Fruit fly (Drosophila melanogaster) whole organism, embryonic: ENCODE data around the gene hob.

Experiments used
- Antp ChIP-seq: fragments of 200-800 bp; sonication (Bioruptor generic); optimal IDR thresholded peaks from 3 replicates; lab custom pipeline; 2016; ENCODE audit warnings: missing biosample characterization, missing genetic modification characterization
- Bgb ChIP-seq: fragments of 200-800 bp; sonication (Bioruptor generic); IDR thresholded peaks from 2 replicates; pipeline ENCODE4 v1.3.6; 2022; ENCODE audit warnings: missing biosample characterization, missing genetic modification characterization; ENCODE audit not compliant: partially characterized antibody
- CG14860 ChIP-seq: fragments of 200-800 bp; sonication (Bioruptor generic); IDR thresholded peaks from 3 replicates; pipeline ENCODE4 v1.3.6; 2022; ENCODE audit warnings: missing biosample characterization, missing genetic modification characterization; ENCODE audit not compliant: partially characterized antibody
- CG1603 ChIP-seq: fragments of 200-800 bp; sonication (Bioruptor generic); optimal IDR thresholded peaks from 2 replicates; lab custom pipeline; 2019; ENCODE audit warnings: missing biosample characterization, mild to moderate bottlenecking, missing genetic modification characterization, moderate library complexity
- CG1647 ChIP-seq: fragments of 200-800 bp; sonication (Bioruptor generic); optimal IDR thresholded peaks from 3 replicates; lab custom pipeline; 2016; ENCODE audit warnings: missing biosample characterization, missing genetic modification characterization
- CG17802 ChIP-seq: fragments of 200-800 bp; sonication (Bioruptor generic); optimal IDR thresholded peaks from 2 replicates; lab custom pipeline; 2018; ENCODE audit warnings: missing biosample characterization, mild to moderate bottlenecking, missing genetic modification characterization, moderate library complexity
- CG18764 ChIP-seq: fragments of 200-800 bp; sonication (Bioruptor generic); optimal IDR thresholded peaks from 3 replicates; lab custom pipeline; 2016; ENCODE audit warnings: missing biosample characterization, missing genetic modification characterization
- CG2199 ChIP-seq: fragments of 200-800 bp; sonication (Bioruptor generic); IDR thresholded peaks from 3 replicates; pipeline ENCODE4 v1.3.6; 2022; ENCODE audit warnings: missing biosample characterization, missing genetic modification characterization
- CG34224 ChIP-seq: fragments of 200-800 bp; sonication (Bioruptor generic); IDR thresholded peaks from 3 replicates; pipeline ENCODE4 v1.3.6; 2022; ENCODE audit warnings: missing biosample characterization, missing genetic modification characterization; ENCODE audit not compliant: partially characterized antibody
- CG34422 ChIP-seq: fragments of 200-800 bp; sonication (Bioruptor generic); IDR thresholded peaks from 3 replicates; pipeline ENCODE4 v1.3.6; 2022; ENCODE audit warnings: missing biosample characterization, missing genetic modification characterization
- CG4820 ChIP-seq: fragments of 200-800 bp; sonication (Bioruptor generic); optimal IDR thresholded peaks from 3 replicates; lab custom pipeline; 2016; ENCODE audit warnings: missing biosample characterization, missing genetic modification characterization
- CG6689 ChIP-seq: fragments of 200-800 bp; sonication (Bioruptor generic); IDR thresholded peaks from 2 replicates; pipeline ENCODE4 v1.3.6; 2022; ENCODE audit warnings: missing biosample characterization, missing genetic modification characterization
- CG7556 ChIP-seq: fragments of 200-800 bp; sonication (Bioruptor generic); optimal IDR thresholded peaks from 2 replicates; lab custom pipeline; 2017; ENCODE audit warnings: missing biosample characterization, mild to moderate bottlenecking, missing genetic modification characterization
- CG7987 ChIP-seq: fragments of 200-800 bp; sonication (Bioruptor generic); optimal IDR thresholded peaks from 2 replicates; lab custom pipeline; 2018; ENCODE audit warnings: missing biosample characterization, mild to moderate bottlenecking, missing genetic modification characterization, moderate library complexity
- CG8944 ChIP-seq: fragments of 200-800 bp; sonication (Bioruptor generic); optimal IDR thresholded peaks from 3 replicates; lab custom pipeline; 2016; ENCODE audit warnings: missing biosample characterization, missing genetic modification characterization
- CG9797 ChIP-seq: fragments of 200-800 bp; sonication (Bioruptor generic); optimal IDR thresholded peaks from 3 replicates; lab custom pipeline; 2018; ENCODE audit warnings: missing biosample characterization, mild to moderate bottlenecking, missing genetic modification characterization
- Dip2 ChIP-seq: fragments of 200-800 bp; sonication (Bioruptor generic); IDR thresholded peaks from 2 replicates; pipeline ENCODE4 v1.3.6; 2022; ENCODE audit warnings: missing biosample characterization, missing genetic modification characterization
- Fer2 ChIP-seq: fragments of 200-800 bp; sonication (Bioruptor generic); optimal IDR thresholded peaks from 2 replicates; lab custom pipeline; 2018; ENCODE audit warnings: missing biosample characterization, mild to moderate bottlenecking, missing genetic modification characterization, moderate library complexity
- Gug ChIP-seq: fragments of 200-800 bp; sonication (Bioruptor generic); IDR thresholded peaks from 4 replicates; pipeline ENCODE4 v1.3.6; 2022; ENCODE audit warnings: missing biosample characterization, missing genetic modification characterization
- HLH3B ChIP-seq: fragments of 200-800 bp; sonication (Bioruptor generic); IDR thresholded peaks from 2 replicates; pipeline ENCODE4 v1.3.6; 2022; ENCODE audit warnings: missing biosample characterization, missing genetic modification characterization
- HLH4C ChIP-seq: fragments of 200-800 bp; sonication (Bioruptor generic); IDR thresholded peaks from 3 replicates; pipeline ENCODE4 v1.3.6; 2022; ENCODE audit warnings: missing biosample characterization, missing genetic modification characterization; ENCODE audit not compliant: partially characterized antibody
- Hr51 ChIP-seq, 2 experiments: fragments of 200-800 bp; sonication (Bioruptor generic); optimal IDR thresholded peaks; 2 replicates in 1 of 2; 3 replicates in 1 of 2; lab custom pipeline; 2016 to 2018; ENCODE audit warnings: missing biosample characterization in 2 of 2, missing genetic modification characterization in 2 of 2, mild to moderate bottlenecking in 1 of 2, moderate library complexity in 1 of 2
- Hsf ChIP-seq: fragments of 200-800 bp; sonication (Bioruptor generic); optimal IDR thresholded peaks from 3 replicates; lab custom pipeline; 2016; ENCODE audit warnings: missing biosample characterization, missing genetic modification characterization
- Mad ChIP-seq: fragments of 200-800 bp; sonication (Bioruptor generic); optimal IDR thresholded peaks from 2 replicates; lab custom pipeline; 2016; ENCODE audit warnings: missing biosample characterization, missing genetic modification characterization
- Max ChIP-seq: fragments of 200-800 bp; sonication (Bioruptor generic); optimal IDR thresholded peaks from 2 replicates; lab custom pipeline; 2016; ENCODE audit warnings: missing biosample characterization, mild to moderate bottlenecking, missing genetic modification characterization
- Med ChIP-seq: fragments of 200-800 bp; sonication (Bioruptor generic); peaks from one replicate; lab custom pipeline; 2016; ENCODE audit warnings: missing biosample characterization, missing genetic modification characterization, mild to moderate bottlenecking, inconsistent platforms, moderate library complexity
- Meics ChIP-seq: fragments of 200-800 bp; sonication (Bioruptor generic); optimal IDR thresholded peaks from 2 replicates; lab custom pipeline; 2017; ENCODE audit warnings: missing biosample characterization, mild to moderate bottlenecking, missing genetic modification characterization
- Mes4 ChIP-seq: fragments of 200-800 bp; sonication (Bioruptor generic); optimal IDR thresholded peaks from 2 replicates; lab custom pipeline; 2016; ENCODE audit warnings: missing biosample characterization, missing genetic modification characterization
- NC2α ChIP-seq: fragments of 200-800 bp; sonication (Bioruptor generic); optimal IDR thresholded peaks from 2 replicates; lab custom pipeline; 2016; ENCODE audit warnings: missing biosample characterization, missing genetic modification characterization
- Oli ChIP-seq: fragments of 200-800 bp; sonication (Bioruptor generic); optimal IDR thresholded peaks from 2 replicates; lab custom pipeline; 2018; ENCODE audit warnings: missing biosample characterization, mild to moderate bottlenecking, missing genetic modification characterization, moderate library complexity
- Opbp ChIP-seq: fragments of 200-800 bp; sonication (Bioruptor generic); IDR thresholded peaks from 3 replicates; pipeline ENCODE4 v1.3.6; 2022; ENCODE audit warnings: missing biosample characterization, missing genetic modification characterization; ENCODE audit not compliant: partially characterized antibody
- Pdp1 ChIP-seq, 2 experiments: fragments of 200-800 bp; sonication (Bioruptor generic); optimal IDR thresholded peaks; 3 replicates each; lab custom pipeline; 2016; ENCODE audit warnings: missing biosample characterization in 2 of 2, missing genetic modification characterization in 2 of 2, mild to moderate bottlenecking in 1 of 2, moderate library complexity in 1 of 2
- Side ChIP-seq: fragments of 200-800 bp; sonication (Bioruptor generic); optimal IDR thresholded peaks from 2 replicates; lab custom pipeline; 2016; ENCODE audit warnings: missing biosample characterization, missing genetic modification characterization
- Stat92E ChIP-seq, 3 experiments: fragments of >200 bp in 2 of 3; fragments of 200-800 bp in 1 of 3; sonication (Bioruptor generic) in 1 of 3; optimal IDR thresholded peaks; 2 replicates each; lab custom pipeline; 2017 to 2019; ENCODE audit warnings: missing biosample characterization in 3 of 3, missing genetic modification characterization in 3 of 3, mild to moderate bottlenecking in 1 of 3, moderate library complexity in 1 of 3
- chm ChIP-seq: fragments of 200-800 bp; sonication (Bioruptor generic); IDR thresholded peaks from 2 replicates; pipeline ENCODE4 v1.3.6; 2022; ENCODE audit warnings: missing biosample characterization, missing genetic modification characterization
- dmrt11E ChIP-seq: fragments of 200-800 bp; sonication (Bioruptor generic); optimal IDR thresholded peaks from 3 replicates; lab custom pipeline; 2018; ENCODE audit warnings: missing biosample characterization, mild to moderate bottlenecking, missing genetic modification characterization, moderate library complexity
- dpn ChIP-seq, 2 experiments: fragments of 200-800 bp; sonication (Bioruptor generic); optimal IDR thresholded peaks; 3 replicates each; lab custom pipeline; 2016; ENCODE audit warnings: missing biosample characterization in 2 of 2, missing genetic modification characterization in 2 of 2
- esg ChIP-seq: fragments of 200-800 bp; sonication (Bioruptor generic); conservative IDR thresholded peaks from 2 replicates; pipeline ENCODE4 v1.3.6; 2022; ENCODE audit warnings: missing biosample characterization, missing genetic modification characterization
- gfzf ChIP-seq: fragments of 200-800 bp; sonication (Bioruptor generic); optimal IDR thresholded peaks from 2 replicates; lab custom pipeline; 2016; ENCODE audit warnings: missing biosample characterization, mild to moderate bottlenecking, missing genetic modification characterization, moderate library complexity
- knrl ChIP-seq: fragments of 200-800 bp; sonication (Bioruptor generic); IDR thresholded peaks from 3 replicates; pipeline ENCODE4 v1.3.6; 2022; ENCODE audit warnings: missing biosample characterization, missing genetic modification characterization; ENCODE audit not compliant: partially characterized antibody
- mam ChIP-seq: fragments of 200-800 bp; sonication (Bioruptor generic); optimal IDR thresholded peaks from 3 replicates; lab custom pipeline; 2016; ENCODE audit warnings: missing biosample characterization, missing genetic modification characterization
- nerfin-2 ChIP-seq: fragments of 200-800 bp; sonication (Bioruptor generic); IDR thresholded peaks from 2 replicates; pipeline ENCODE4 v1.3.6; 2022; ENCODE audit warnings: missing biosample characterization, missing genetic modification characterization; ENCODE audit not compliant: partially characterized antibody
- org-1 ChIP-seq: fragments of 200-800 bp; sonication (Bioruptor generic); optimal IDR thresholded peaks from 2 replicates; lab custom pipeline; 2017; ENCODE audit warnings: missing biosample characterization, missing genetic modification characterization
- pum ChIP-seq: fragments of 200-800 bp; sonication (Bioruptor generic); optimal IDR thresholded peaks from 2 replicates; lab custom pipeline; 2016; ENCODE audit warnings: missing biosample characterization, missing genetic modification characterization
- trh ChIP-seq: fragments of 200-800 bp; sonication (Bioruptor generic); optimal IDR thresholded peaks from 2 replicates; lab custom pipeline; 2016; ENCODE audit warnings: missing biosample characterization, missing genetic modification characterization
- ttk ChIP-seq: fragments of 200-800 bp; sonication (Bioruptor generic); IDR thresholded peaks from 2 replicates; pipeline ENCODE4 v2.1.2; 2022; ENCODE audit warnings: missing biosample characterization, missing genetic modification characterization
- vvl ChIP-seq: fragments of 200-800 bp; sonication (Bioruptor generic); IDR thresholded peaks from 2 replicates; pipeline ENCODE4 v1.3.6; 2022; ENCODE audit warnings: missing biosample characterization, missing genetic modification characterization
- wdn ChIP-seq: fragments of 200-800 bp; sonication (Bioruptor generic); IDR thresholded peaks from 2 replicates; pipeline ENCODE4 v1.3.6; 2022; ENCODE audit warnings: missing biosample characterization, missing genetic modification characterization

hob gene

dm6 chr3L:3239033-3239752 lies 20.5 kb upstream of the hob start, which contains the start of gene CG17746 (continued):
- no peak for TF ChIP-seq CG6689
- peak; percentile 43; the same call in 1 of the 3 replicates for TF ChIP-seq knrl (GFP tag; lab: Robert Waterston, UW)
- TF ChIP-seq Oli (tag; lab: Kevin White, UChicago), result no peak
- peak; percentile 41 for TF ChIP-seq Max
- peak; percentile 41; the same call in 1 of the 3 replicates for TF ChIP-seq CG14860 (GFP tag; lab: Robert Waterston, UW)
- TF ChIP-seq Pdp1 (GFP tag; optimal IDR thresholded peaks at IDR 0.05; lab: Kevin White, UChicago), result peak in 1 of 2 experiments; percentile 63
- no peak for TF ChIP-seq HLH3B (GFP tag; lab: Robert Waterston, UW)
- peak; percentile 59; the same call in 1 of the 3 replicates for TF ChIP-seq CG34422 (GFP tag; lab: Robert Waterston, UW)
- no peak for TF ChIP-seq org-1 (GFP tag; lab: Kevin White, UChicago)
- TF ChIP-seq Antp (GFP tag; lab: Kevin White, UChicago), result peak; percentile 34
- TF ChIP-seq wdn, result 0 out of 2 replicates have a peak, but pooled peaks have one; percentile 5
- TF ChIP-seq Mad (GFP tag; lab: Kevin White, UChicago), result peak; percentile 41
- peak; percentile 56 for TF ChIP-seq Side (GFP tag; lab: Kevin White, UChicago)
- peak; percentile 43 to 61 for TF ChIP-seq dpn (GFP tag; optimal IDR thresholded peaks at IDR 0.05; lab: Kevin White, UChicago)
- TF ChIP-seq vvl (GFP tag; lab: Robert Waterston, UW), result peak; percentile 52
- no peak for TF ChIP-seq HLH4C (GFP tag; lab: Robert Waterston, UW)
- no peak for TF ChIP-seq dmrt11E (tag; lab: Kevin White, UChicago)
- TF ChIP-seq ttk, result no peak
- peak in 1 of 2 experiments; percentile 78 for TF ChIP-seq Hr51 (GFP tag; optimal IDR thresholded peaks at IDR 0.05; lab: Kevin White, UChicago)
- TF ChIP-seq mam (GFP tag; lab: Kevin White, UChicago), result peak; percentile 76
- TF ChIP-seq nerfin-2 (GFP tag; lab: Robert Waterston, UW), result no peak
- peak; percentile 80 for TF ChIP-seq Opbp (GFP tag; lab: Robert Waterston, UW)
- TF ChIP-seq trh, result no peak
- TF ChIP-seq CG7556 (GFP tag; lab: Kevin White, UChicago), result no peak
- no peak for TF ChIP-seq esg (GFP tag; lab: Robert Waterston, UW)
- TF ChIP-seq CG34224 (GFP tag; lab: Robert Waterston, UW), result peak; percentile 59; the same call in 2 of the 3 replicates
- TF ChIP-seq Stat92E (GFP tag; optimal IDR thresholded peaks at IDR 0.05; lab: Kevin White, UChicago), result peak in 1 of 3 experiments; percentile 38
- TF ChIP-seq chm (GFP tag; lab: Robert Waterston, UW), result no peak
- TF ChIP-seq Meics (GFP tag; lab: Kevin White, UChicago), result no peak
- peak; percentile 15 for TF ChIP-seq CG1647 (GFP tag; lab: Kevin White, UChicago)
- TF ChIP-seq CG1603 (tag; lab: Kevin White, UChicago), result no peak
- no peak for TF ChIP-seq CG18764 (GFP tag; lab: Kevin White, UChicago)
- TF ChIP-seq Mes4 (GFP tag; lab: Kevin White, UChicago), result peak; percentile 5
- TF ChIP-seq CG17802, result peak; percentile 50
- peak; percentile 99 for TF ChIP-seq gfzf
- TF ChIP-seq pum (GFP tag; lab: Kevin White, UChicago), result peak; percentile 18
- peak; percentile 58 for TF ChIP-seq CG7987 (GFP tag; lab: Kevin White, UChicago)
- no peak for TF ChIP-seq NC2α (GFP tag; lab: Kevin White, UChicago)
- peak; percentile 45 for TF ChIP-seq Hsf (GFP tag; lab: Kevin White, UChicago)
- TF ChIP-seq Gug (GFP tag; lab: Robert Waterston, UW), result no peak
- TF ChIP-seq CG8944 (GFP tag; lab: Kevin White, UChicago), result peak; percentile 50
- TF ChIP-seq Bgb (GFP tag; lab: Robert Waterston, UW), result peak; percentile 58
- peak; percentile 15 for TF ChIP-seq CG4820 (GFP tag; lab: Kevin White, UChicago)
- TF ChIP-seq CG2199 (GFP tag; lab: Robert Waterston, UW), result no peak
- no peak for TF ChIP-seq Dip2 (GFP tag; lab: Robert Waterston, UW)
- TF ChIP-seq Med (GFP tag; lab: Kevin White, UChicago), result peak; percentile 92
- TF ChIP-seq CG9797 (GFP tag; lab: Kevin White, UChicago), result peak; percentile 93
- TF ChIP-seq Fer2 (tag; lab: Kevin White, UChicago), result no peak
